Fruit fly (Drosophila melanogaster) whole organism, embryonic: Measurements from ENCODE around the gene mnd.
A peak's percentile ranks its signal among the peaks of the same experiment; 100 is the strongest.

Experiments
- Atf6 ChIP-seq: fragments of 200-800 bp; sonication (Bioruptor generic); IDR thresholded peaks from 2 replicates; pipeline ENCODE4 v1.3.6; 2022; ENCODE audit warnings: missing biosample characterization, missing genetic modification characterization
- CG10366 ChIP-seq: fragments of 200-800 bp; sonication (Bioruptor generic); IDR thresholded peaks from 2 replicates; pipeline ENCODE4 v1.3.6; 2022; ENCODE audit warnings: missing biosample characterization, missing genetic modification characterization
- CG11695 ChIP-seq: fragments of 200-800 bp; sonication (Bioruptor generic); IDR thresholded peaks from 3 replicates; pipeline ENCODE4 v1.3.6; 2022; ENCODE audit warnings: missing biosample characterization, missing genetic modification characterization
- CG12942 ChIP-seq: fragments of 200-800 bp; sonication (Bioruptor generic); optimal IDR thresholded peaks from 3 replicates; lab custom pipeline; 2016; ENCODE audit warnings: missing biosample characterization, missing genetic modification characterization
- CG13123 ChIP-seq: fragments of 200-800 bp; sonication (Bioruptor generic); optimal IDR thresholded peaks from 2 replicates; lab custom pipeline; 2016; ENCODE audit warnings: missing biosample characterization, missing genetic modification characterization
- CG16815 ChIP-seq: fragments of 200-800 bp; sonication (Bioruptor generic); optimal IDR thresholded peaks from 3 replicates; lab custom pipeline; 2017; ENCODE audit warnings: missing biosample characterization, mild to moderate bottlenecking, missing genetic modification characterization
- CG2199 ChIP-seq: fragments of 200-800 bp; sonication (Bioruptor generic); IDR thresholded peaks from 3 replicates; pipeline ENCODE4 v1.3.6; 2022; ENCODE audit warnings: missing biosample characterization, missing genetic modification characterization
- CG30431 ChIP-seq: fragments of 200-800 bp; sonication (Bioruptor generic); optimal IDR thresholded peaks from 2 replicates; lab custom pipeline; 2017; ENCODE audit warnings: missing biosample characterization, missing genetic modification characterization
- CG34376 ChIP-seq: fragments of 200-800 bp; sonication (Bioruptor generic); optimal IDR thresholded peaks from 2 replicates; lab custom pipeline; 2018; ENCODE audit warnings: missing biosample characterization, mild to moderate bottlenecking, missing genetic modification characterization
- CG3847 ChIP-seq: fragments of 200-800 bp; sonication (Bioruptor generic); IDR thresholded peaks from 2 replicates; pipeline ENCODE4 v1.3.6; 2022; ENCODE audit warnings: missing biosample characterization, missing genetic modification characterization
- CG3995 ChIP-seq: fragments of 200-800 bp; sonication (Bioruptor generic); optimal IDR thresholded peaks from 3 replicates; lab custom pipeline; 2016; ENCODE audit warnings: missing biosample characterization, missing genetic modification characterization
- CG4328 ChIP-seq: fragments of 200-800 bp; sonication (Bioruptor generic); optimal IDR thresholded peaks from 3 replicates; lab custom pipeline; 2017; ENCODE audit warnings: missing biosample characterization, missing genetic modification reagents, missing genetic modification characterization
- CG43689 ChIP-seq: fragments of 200-800 bp; sonication (Bioruptor generic); IDR thresholded peaks from 2 replicates; pipeline ENCODE4 v1.3.6; 2022; ENCODE audit warnings: missing biosample characterization, missing genetic modification characterization
- CG9876 ChIP-seq: fragments of 200-800 bp; sonication (Bioruptor generic); optimal IDR thresholded peaks from 2 replicates; lab custom pipeline; 2016; ENCODE audit warnings: missing biosample characterization, missing genetic modification characterization
- CTCF ChIP-seq: fragments of 200-800 bp; sonication (Bioruptor generic); optimal IDR thresholded peaks from 2 replicates; lab custom pipeline; 2017; ENCODE audit warnings: missing biosample characterization, mild to moderate bottlenecking, missing genetic modification characterization, moderate library complexity
- CkIIα-i1 ChIP-seq: fragments of 200-800 bp; sonication (Bioruptor generic); IDR thresholded peaks from 2 replicates; pipeline ENCODE4 v1.3.6; 2022; ENCODE audit warnings: missing biosample characterization, missing genetic modification characterization
- CrebB ChIP-seq: fragments of 200-800 bp; sonication (Bioruptor generic); optimal IDR thresholded peaks from 3 replicates; lab custom pipeline; 2018; ENCODE audit warnings: missing biosample characterization, mild to moderate bottlenecking, missing genetic modification characterization
- D ChIP-seq, 2 experiments: fragments of 200-800 bp in 1 of 2; fragments of >200 bp in 1 of 2; sonication (Bioruptor generic) in 1 of 2; optimal IDR thresholded peaks; 2 replicates in 1 of 2; 3 replicates in 1 of 2; lab custom pipeline; 2017; ENCODE audit warnings: mild to moderate bottlenecking in 1 of 2, missing biosample characterization in 1 of 2, missing genetic modification characterization in 1 of 2, missing genetic modification reagents in 1 of 2
- D19B ChIP-seq: fragments of 200-800 bp; sonication (Bioruptor generic); optimal IDR thresholded peaks from 2 replicates; lab custom pipeline; 2017; ENCODE audit warnings: missing biosample characterization, mild to moderate bottlenecking, missing genetic modification characterization
- Elba2 ChIP-seq: fragments of 200-800 bp; sonication (Bioruptor generic); optimal IDR thresholded peaks from 3 replicates; lab custom pipeline; 2016; ENCODE audit warnings: missing biosample characterization, missing genetic modification characterization
- Fer1 ChIP-seq: fragments of 200-800 bp; sonication (Bioruptor generic); optimal IDR thresholded peaks from 2 replicates; lab custom pipeline; 2017; ENCODE audit warnings: missing biosample characterization, mild to moderate bottlenecking, missing genetic modification characterization
- HLH54F ChIP-seq: fragments of 200-800 bp; sonication (Bioruptor generic); optimal IDR thresholded peaks from 3 replicates; lab custom pipeline; 2016; ENCODE audit warnings: missing biosample characterization, missing genetic modification characterization
- Hand ChIP-seq: fragments of 200-800 bp; sonication (Bioruptor generic); optimal IDR thresholded peaks from 2 replicates; lab custom pipeline; 2017; ENCODE audit warnings: mild to moderate bottlenecking, missing biosample characterization, missing genetic modification reagents, missing genetic modification characterization
- Lim3 ChIP-seq: fragments of 200-800 bp; sonication (Bioruptor generic); IDR thresholded peaks from 2 replicates; pipeline ENCODE4 v1.3.6; 2022; ENCODE audit warnings: missing biosample characterization, missing genetic modification characterization
- MBD-R2 ChIP-seq: fragments of 200-800 bp; sonication (Bioruptor generic); IDR thresholded peaks from 2 replicates; pipeline ENCODE4 v1.3.6; 2022; ENCODE audit warnings: missing biosample characterization, missing genetic modification characterization
- Sox100B ChIP-seq: fragments of 200-800 bp; sonication (Bioruptor generic); optimal IDR thresholded peaks from 3 replicates; lab custom pipeline; 2018; ENCODE audit warnings: missing biosample characterization, mild to moderate bottlenecking, missing genetic modification characterization
- Sox102F ChIP-seq: fragments of 200-800 bp; sonication (Bioruptor generic); optimal IDR thresholded peaks from 2 replicates; lab custom pipeline; 2018; ENCODE audit warnings: missing biosample characterization, mild to moderate bottlenecking, missing genetic modification characterization, moderate library complexity
- Stat92E ChIP-seq, 3 experiments: fragments of >200 bp in 2 of 3; fragments of 200-800 bp in 1 of 3; sonication (Bioruptor generic) in 1 of 3; optimal IDR thresholded peaks; 2 replicates each; lab custom pipeline; 2017 to 2019; ENCODE audit warnings: missing biosample characterization in 3 of 3, missing genetic modification characterization in 3 of 3, mild to moderate bottlenecking in 1 of 3, moderate library complexity in 1 of 3
- bigmax ChIP-seq: fragments of 200-800 bp; sonication (Bioruptor generic); optimal IDR thresholded peaks from 2 replicates; lab custom pipeline; 2018; ENCODE audit warnings: missing biosample characterization, mild to moderate bottlenecking, missing genetic modification characterization
- cad ChIP-seq: fragments of >200 bp; optimal IDR thresholded peaks from 2 replicates; lab custom pipeline; 2017; ENCODE audit warnings: missing biosample characterization, missing genetic modification characterization
- chinmo ChIP-seq: fragments of 200-800 bp; sonication (Bioruptor generic); IDR thresholded peaks from 4 replicates; pipeline ENCODE4 v1.3.6; 2022; ENCODE audit warnings: missing biosample characterization, missing genetic modification characterization; ENCODE audit not compliant: partially characterized antibody
- corto ChIP-seq: fragments of 200-800 bp; sonication (Bioruptor generic); optimal IDR thresholded peaks from 2 replicates; lab custom pipeline; 2016; ENCODE audit warnings: missing biosample characterization, mild to moderate bottlenecking, missing genetic modification characterization, moderate library complexity
- dimm ChIP-seq: fragments of 200-800 bp; sonication (Bioruptor generic); IDR thresholded peaks from 2 replicates; pipeline ENCODE4 v1.3.6; 2022; ENCODE audit warnings: missing biosample characterization, missing genetic modification characterization
- esg ChIP-seq: fragments of 200-800 bp; sonication (Bioruptor generic); conservative IDR thresholded peaks from 2 replicates; pipeline ENCODE4 v1.3.6; 2022; ENCODE audit warnings: missing biosample characterization, missing genetic modification characterization
- exex ChIP-seq: fragments of 200-800 bp; sonication (Bioruptor generic); optimal IDR thresholded peaks from 4 replicates; lab custom pipeline; 2018; ENCODE audit warnings: missing biosample characterization, mild to moderate bottlenecking, missing genetic modification characterization, moderate library complexity
- eyg ChIP-seq: fragments of 200-800 bp; sonication (Bioruptor generic); optimal IDR thresholded peaks from 3 replicates; lab custom pipeline; 2016; ENCODE audit warnings: missing biosample characterization, missing genetic modification characterization
- kni ChIP-seq: fragments of 200-800 bp; sonication (Bioruptor generic); optimal IDR thresholded peaks from 3 replicates; lab custom pipeline; 2017; ENCODE audit warnings: mild to moderate bottlenecking, missing biosample characterization, missing genetic modification reagents, missing genetic modification characterization
- lilli ChIP-seq: fragments of 200-800 bp; sonication (Bioruptor generic); optimal IDR thresholded peaks from 3 replicates; lab custom pipeline; 2016; ENCODE audit warnings: missing biosample characterization, missing genetic modification characterization
- lov ChIP-seq, 2 experiments: fragments of 200-800 bp in 1 of 2; fragments of >200 bp in 1 of 2; sonication (Bioruptor generic) in 1 of 2; IDR thresholded peaks in 1 of 2; optimal IDR thresholded peaks in 1 of 2; 2 replicates in 1 of 2; 3 replicates in 1 of 2; pipeline versions ENCODE4 v1.3.6 to Lab custom; 2017 to 2022; ENCODE audit warnings: missing biosample characterization in 1 of 2, missing genetic modification characterization in 1 of 2
- luna ChIP-seq: fragments of 200-800 bp; sonication (Bioruptor generic); optimal IDR thresholded peaks from 2 replicates; lab custom pipeline; 2016; ENCODE audit warnings: missing biosample characterization, missing genetic modification characterization
- mirr ChIP-seq: fragments of 200-800 bp; sonication (Bioruptor generic); optimal IDR thresholded peaks from 3 replicates; lab custom pipeline; 2018; ENCODE audit warnings: missing biosample characterization, mild to moderate bottlenecking, missing genetic modification characterization
- otp ChIP-seq: fragments of 200-800 bp; sonication (Bioruptor generic); IDR thresholded peaks from 3 replicates; pipeline ENCODE4, ENCODE4 v1.3.6; 2022; ENCODE audit warnings: missing biosample characterization, missing genetic modification characterization
- rib ChIP-seq: fragments of 200-800 bp; sonication (Bioruptor generic); IDR thresholded peaks from 2 replicates; pipeline ENCODE4 v1.3.6; 2022; ENCODE audit warnings: missing biosample characterization, missing genetic modification characterization
- sc ChIP-seq, 3 experiments: fragments of >200 bp in 2 of 3; fragments of 200-800 bp in 1 of 3; sonication (Bioruptor generic) in 1 of 3; optimal IDR thresholded peaks; 2 replicates in 2 of 3; 3 replicates in 1 of 3; lab custom pipeline; 2017; ENCODE audit warnings: mild to moderate bottlenecking in 1 of 3, missing biosample characterization in 1 of 3, missing genetic modification characterization in 1 of 3, missing genetic modification reagents in 1 of 3
- sna ChIP-seq: fragments of 200-800 bp; sonication (Bioruptor generic); IDR thresholded peaks from 2 replicates; pipeline ENCODE4 v1.3.6; 2022; ENCODE audit warnings: missing biosample characterization, missing genetic modification characterization; ENCODE audit not compliant: partially characterized antibody
- stwl ChIP-seq: fragments of 200-800 bp; sonication (Bioruptor generic); optimal IDR thresholded peaks from 3 replicates; lab custom pipeline; 2018; ENCODE audit warnings: missing biosample characterization, mild to moderate bottlenecking, missing genetic modification characterization, moderate library complexity
- sug ChIP-seq: fragments of 200-800 bp; optimal IDR thresholded peaks from 2 replicates; lab custom pipeline; 2019; ENCODE audit warnings: missing biosample characterization, mild to moderate bottlenecking, missing genetic modification characterization, moderate library complexity
- tio ChIP-seq: fragments of 200-800 bp; sonication (Bioruptor generic); optimal IDR thresholded peaks from 2 replicates; lab custom pipeline; 2017; ENCODE audit warnings: missing biosample characterization, missing genetic modification characterization, inconsistent platforms
- tll ChIP-seq, 2 experiments: fragments of 200-800 bp in 1 of 2; fragments of >200 bp in 1 of 2; sonication (Bioruptor generic) in 1 of 2; optimal IDR thresholded peaks; 2 replicates each; lab custom pipeline; 2017 to 2019; ENCODE audit warnings: missing biosample characterization in 2 of 2, missing genetic modification characterization in 2 of 2, mild to moderate bottlenecking in 1 of 2, moderate library complexity in 1 of 2
- wdn ChIP-seq: fragments of 200-800 bp; sonication (Bioruptor generic); IDR thresholded peaks from 2 replicates; pipeline ENCODE4 v1.3.6; 2022; ENCODE audit warnings: missing biosample characterization, missing genetic modification characterization
- wek ChIP-seq: fragments of 200-800 bp; sonication (Bioruptor generic); optimal IDR thresholded peaks from 3 replicates; lab custom pipeline; 2018; ENCODE audit warnings: missing biosample characterization, mild to moderate bottlenecking, missing genetic modification characterization, moderate library complexity

Gene mnd

dm6 chr3L:14973251-14973625 lies 11.7 kb upstream of the mnd start (continued):
- peak; percentile 28 for TF ChIP-seq D (optimal IDR thresholded peaks at IDR 0.05; lab: Kevin White, UChicago)
- TF ChIP-seq D (GFP tag; optimal IDR thresholded peaks at IDR 0.05; lab: Kevin White, UChicago) = no peak
- TF ChIP-seq CG34376 (GFP tag; lab: Kevin White, UChicago) = no peak
- no peak for TF ChIP-seq CG3847 (GFP tag; lab: Robert Waterston, UW)
- TF ChIP-seq Stat92E (GFP tag; optimal IDR thresholded peaks at IDR 0.05; lab: Kevin White, UChicago) = peak in 1 of 3 experiments; percentile 98
- no peak for TF ChIP-seq esg (GFP tag; lab: Robert Waterston, UW)
- TF ChIP-seq eyg (GFP tag; lab: Kevin White, UChicago) = no peak
- TF ChIP-seq tll (GFP tag; optimal IDR thresholded peaks at IDR 0.05; lab: Kevin White, UChicago) = peak in 1 of 2 experiments; percentile 92
- no peak for TF ChIP-seq CG2199 (GFP tag; lab: Robert Waterston, UW)
- TF ChIP-seq CG9876 (GFP tag; lab: Kevin White, UChicago) = no peak
- no peak for TF ChIP-seq CG30431 (GFP tag; lab: Kevin White, UChicago)
- no peak for TF ChIP-seq Fer1 (GFP tag; lab: Kevin White, UChicago)
- no peak for TF ChIP-seq bigmax (GFP tag; lab: Kevin White, UChicago)
- no peak for TF ChIP-seq dimm (GFP tag; lab: Robert Waterston, UW)
- no peak for TF ChIP-seq Sox100B
- TF ChIP-seq otp (GFP tag; lab: Robert Waterston, UW) = no peak
- TF ChIP-seq lilli (GFP tag; lab: Kevin White, UChicago) = no peak
- TF ChIP-seq wek = no peak
- no peak for TF ChIP-seq CTCF (GFP tag; lab: Kevin White, UChicago)
- TF ChIP-seq luna (GFP tag; lab: Kevin White, UChicago) = no peak
- TF ChIP-seq Atf6 (GFP tag; lab: Robert Waterston, UW) = no peak
- TF ChIP-seq Hand (GFP tag; lab: Kevin White, UChicago) = no peak
- no peak for TF ChIP-seq stwl
- TF ChIP-seq CG3995 (GFP tag; lab: Kevin White, UChicago) = no peak
- TF ChIP-seq sc (optimal IDR thresholded peaks at IDR 0.05; lab: Kevin White, UChicago) = no peak
- no peak for TF ChIP-seq sc (GFP tag; optimal IDR thresholded peaks at IDR 0.05; lab: Kevin White, UChicago)
- TF ChIP-seq sug (tag; lab: Kevin White, UChicago) = no peak
- TF ChIP-seq mirr = no peak
- TF ChIP-seq lov (optimal IDR thresholded peaks at IDR 0.05; lab: Kevin White, UChicago) = no peak
- TF ChIP-seq lov (GFP tag; IDR thresholded peaks at IDR 0.05; lab: Robert Waterston, UW) = no peak
- TF ChIP-seq Lim3 (GFP tag; lab: Robert Waterston, UW) = no peak
- TF ChIP-seq sna (GFP tag; lab: Robert Waterston, UW) = no peak
- TF ChIP-seq kni (GFP tag; lab: Kevin White, UChicago) = peak; percentile 63
- TF ChIP-seq rib (GFP tag; lab: Robert Waterston, UW) = 0 out of 2 replicates have a peak, but pooled peaks have one; percentile 12
- TF ChIP-seq HLH54F (GFP tag; lab: Kevin White, UChicago) = no peak
- TF ChIP-seq tio (GFP tag; lab: Kevin White, UChicago) = no peak
- TF ChIP-seq CrebB = no peak
- TF ChIP-seq cad (GFP tag; lab: Kevin White, UChicago) = peak; percentile 48
- no peak for TF ChIP-seq Sox102F (GFP tag; lab: Kevin White, UChicago)
- no peak for TF ChIP-seq CkIIα-i1
- TF ChIP-seq MBD-R2 (GFP tag; lab: Robert Waterston, UW) = no peak
- no peak for TF ChIP-seq Elba2 (GFP tag; lab: Kevin White, UChicago)
- TF ChIP-seq CG43689 (GFP tag; lab: Robert Waterston, UW) = no peak
- TF ChIP-seq CG4328 (GFP tag; lab: Kevin White, UChicago) = no peak
- no peak for TF ChIP-seq CG13123 (GFP tag; lab: Kevin White, UChicago)
- no peak for TF ChIP-seq CG11695 (GFP tag; lab: Robert Waterston, UW)
- no peak for TF ChIP-seq CG12942 (GFP tag; lab: Kevin White, UChicago)
- TF ChIP-seq chinmo (GFP tag; lab: Robert Waterston, UW) = no peak
- no peak for TF ChIP-seq CG16815 (GFP tag; lab: Kevin White, UChicago)
- TF ChIP-seq CG10366 (GFP tag; lab: Robert Waterston, UW) = no peak
- no peak for TF ChIP-seq exex (tag; lab: Kevin White, UChicago)
- TF ChIP-seq wdn (GFP tag; lab: Robert Waterston, UW) = no peak
- TF ChIP-seq D19B (GFP tag; lab: Kevin White, UChicago) = no peak
- TF ChIP-seq corto (GFP tag; lab: Kevin White, UChicago) = no peak
